Worm (Caenorhabditis elegans) whole organism, young adult: ENCODE results near the gene srz-102.

Experiments used
- hlh-26 ChIP-seq: fragments of 200-800 bp; sonication (Bioruptor generic); conservative IDR thresholded peaks from 2 replicates; pipeline ENCODE4 v1.3.6; 2022; ENCODE audit warnings: missing genetic modification reagents, missing genetic modification characterization, missing compliant biosample characterization
- nhr-27 ChIP-seq: fragments of 200-800 bp; sonication (Bioruptor generic); optimal IDR thresholded peaks from 2 replicates; lab custom pipeline; 2018; ENCODE audit warnings: mild to moderate bottlenecking, missing genetic modification characterization, moderate library complexity, missing compliant biosample characterization
- repo-1 ChIP-seq: sonication (generic microtip); optimal IDR thresholded peaks from 2 replicates; lab custom pipeline; 2017; ENCODE audit warnings: mild to moderate bottlenecking, missing genetic modification characterization, missing compliant biosample characterization

DNA sequence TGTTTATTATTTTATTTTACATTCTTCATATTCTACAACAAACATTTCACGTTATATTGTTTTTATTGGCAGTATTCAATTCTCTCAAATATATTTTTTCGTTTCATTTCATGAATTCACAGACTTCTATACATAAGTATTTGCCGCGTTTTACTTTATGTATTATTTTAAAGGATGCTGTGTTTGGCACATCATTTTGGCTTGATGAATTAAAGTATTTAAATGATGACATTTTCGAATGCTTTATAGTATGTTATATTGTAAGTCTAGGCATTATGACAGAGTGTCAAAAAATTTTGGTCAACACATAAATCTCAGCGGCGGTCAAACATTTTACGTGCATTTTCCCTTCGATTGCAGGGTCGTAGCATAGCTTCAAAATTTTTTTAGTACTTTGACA is 8.2 kb downstream of the srz-102 start:
- TF ChIP-seq nhr-27 (tag; lab: Kevin White, UChicago) (no peak), hlh-26 (GFP tag; lab: Robert Waterston, UW) (no peak), repo-1 (no peak)
